Worm (Caenorhabditis elegans) whole organism, L1 larva: ENCODE data around the gene srg-41.

ENCODE experiments used
- Y116A8C.19 ChIP-seq: sonication (generic microtip); optimal IDR thresholded peaks from 2 replicates; lab custom pipeline; 2016; ENCODE audit warnings: missing compliant biosample characterization, missing genetic modification characterization, borderline replicate concordance
- aly-2 ChIP-seq: fragments of 150-350 bp; optimal IDR thresholded peaks from 2 replicates; lab custom pipeline; 2014; ENCODE audit warnings: missing biosample characterization, missing genetic modification characterization
- ceh-8 ChIP-seq: fragments of 200-800 bp; sonication (Bioruptor generic); optimal IDR thresholded peaks from 2 replicates; lab custom pipeline; 2018; ENCODE audit warnings: mild to moderate bottlenecking, missing genetic modification characterization, moderate library complexity, missing compliant biosample characterization
- ceh-82 ChIP-seq, 3 experiments: fragments of 150-350 bp in 1 of 3; sonication (generic microtip) in 2 of 3; optimal IDR thresholded peaks; 2 replicates each; lab custom pipeline; 2014 to 2017; ENCODE audit warnings: missing biosample characterization in 3 of 3, missing genetic modification characterization in 3 of 3
- ceh-88 ChIP-seq: fragments of 200-800 bp; sonication (Bioruptor generic); IDR thresholded peaks from 2 replicates; pipeline ENCODE4 v1.3.6; 2022; ENCODE audit warnings: missing genetic modification characterization, missing compliant biosample characterization
- ces-1 ChIP-seq: fragments of 150-350 bp; optimal IDR thresholded peaks from 2 replicates; lab custom pipeline; 2014; ENCODE audit warnings: missing biosample characterization, missing genetic modification reagents, missing genetic modification characterization
- dpl-1 ChIP-seq, 3 experiments: fragments of 150-350 bp in 2 of 3; sonication (generic microtip) in 1 of 3; optimal IDR thresholded peaks; 2 replicates each; lab custom pipeline; 2014 to 2017; ENCODE audit warnings: missing biosample characterization in 3 of 3, missing genetic modification characterization in 3 of 3, missing genetic modification reagents in 3 of 3
- efl-1 ChIP-seq, 4 experiments: fragments of 150-350 bp; optimal IDR thresholded peaks in 3 of 4; peaks in 1 of 4; 1 replicate in 1 of 4; 2 replicates in 3 of 4; lab custom pipeline; 2014; ENCODE audit warnings: missing biosample characterization in 2 of 4, missing genetic modification characterization in 2 of 4, missing genetic modification reagents in 2 of 4
- egl-13 ChIP-seq: sonication (generic microtip); optimal IDR thresholded peaks from 2 replicates; lab custom pipeline; 2016; ENCODE audit warnings: missing genotype, missing genetic modification reagents, missing genetic modification characterization, missing compliant biosample characterization
- elt-3 ChIP-seq, 6 experiments: fragments of 150-350 bp in 1 of 6; sonication (generic microtip); optimal IDR thresholded peaks; 2 replicates each; lab custom pipeline; 2017 to 2018; ENCODE audit warnings: missing biosample characterization in 6 of 6, missing genetic modification characterization in 6 of 6, inconsistent platforms in 1 of 6
- ets-5 ChIP-seq: fragments of 200-800 bp; sonication (Bioruptor generic); IDR thresholded peaks from 2 replicates; pipeline ENCODE4 v1.3.6; 2022; ENCODE audit warnings: missing genetic modification characterization, missing compliant biosample characterization
- fkh-10 ChIP-seq: sonication (generic microtip); optimal IDR thresholded peaks from 2 replicates; lab custom pipeline; 2017; ENCODE audit warnings: missing biosample characterization, missing genetic modification reagents, missing genetic modification characterization
- fkh-8 ChIP-seq: sonication (generic microtip); optimal IDR thresholded peaks from 2 replicates; lab custom pipeline; 2016; ENCODE audit warnings: mild to moderate bottlenecking, missing genetic modification characterization, missing compliant biosample characterization
- fos-1 ChIP-seq: fragments of 150-350 bp; optimal IDR thresholded peaks from 2 replicates; lab custom pipeline; 2014; ENCODE audit warnings: missing biosample characterization, missing genetic modification characterization
- isw-1 ChIP-seq: fragments of 200-800 bp; sonication (Bioruptor generic); IDR thresholded peaks from 2 replicates; pipeline ENCODE4 v1.3.6; 2022; ENCODE audit warnings: missing genetic modification characterization, missing compliant biosample characterization
- jun-1 ChIP-seq: fragments of 150-350 bp; optimal IDR thresholded peaks from 2 replicates; lab custom pipeline; 2014; ENCODE audit warnings: missing biosample characterization, missing genetic modification reagents, missing genetic modification characterization
- lin-14 ChIP-seq: fragments of 200-800 bp; sonication (Bioruptor generic); optimal IDR thresholded peaks from 2 replicates; lab custom pipeline; 2018; ENCODE audit warnings: mild to moderate bottlenecking, missing genetic modification characterization, moderate library complexity, missing compliant biosample characterization
- lin-35 ChIP-seq, 2 experiments: fragments of 150-350 bp; optimal IDR thresholded peaks; 2 replicates each; lab custom pipeline; 2014; ENCODE audit warnings: missing biosample characterization in 2 of 2, missing genetic modification characterization in 2 of 2, missing genetic modification reagents in 2 of 2
- lin-39 ChIP-seq: fragments of 150-350 bp; optimal IDR thresholded peaks from 2 replicates; lab custom pipeline; 2014; ENCODE audit warnings: missing biosample characterization, missing genetic modification reagents, missing genetic modification characterization
- lir-3 ChIP-seq: sonication (generic microtip); optimal IDR thresholded peaks from 2 replicates; lab custom pipeline; 2016; ENCODE audit warnings: mild to moderate bottlenecking, missing genetic modification characterization, moderate library complexity, missing compliant biosample characterization; ENCODE audit not compliant: poor library complexity
- mdl-1 ChIP-seq, 2 experiments: fragments of 150-350 bp; optimal IDR thresholded peaks; 2 replicates each; lab custom pipeline; 2014 to 2017; ENCODE audit warnings: missing biosample characterization in 2 of 2, missing genetic modification characterization in 2 of 2, inconsistent platforms in 1 of 2
- mef-2 ChIP-seq: fragments of 150-350 bp; optimal IDR thresholded peaks from 2 replicates; lab custom pipeline; 2014; ENCODE audit warnings: missing biosample characterization, missing genetic modification characterization
- nhr-12 ChIP-seq: sonication (generic microtip); optimal IDR thresholded peaks from 2 replicates; lab custom pipeline; 2017; ENCODE audit warnings: missing biosample characterization, missing genetic modification characterization
- nhr-19 ChIP-seq: fragments of 200-800 bp; sonication (Bioruptor generic); conservative IDR thresholded peaks from 2 replicates; pipeline ENCODE4 v1.3.6; 2022; ENCODE audit warnings: missing genetic modification characterization, missing compliant biosample characterization
- nhr-237 ChIP-seq: fragments of 150-350 bp; optimal IDR thresholded peaks from 2 replicates; lab custom pipeline; 2014; ENCODE audit warnings: missing biosample characterization, missing genetic modification characterization
- nhr-71 ChIP-seq: sonication (generic microtip); optimal IDR thresholded peaks from 2 replicates; lab custom pipeline; 2016; ENCODE audit warnings: mild to moderate bottlenecking, missing genetic modification characterization, moderate library complexity, missing compliant biosample characterization
- nhr-85 ChIP-seq: sonication (generic microtip); peaks from one replicate; lab custom pipeline; 2016; ENCODE audit warnings: missing genetic modification characterization, inconsistent platforms, missing compliant biosample characterization
- pqm-1 ChIP-seq: sonication (generic microtip); optimal IDR thresholded peaks from 3 replicates; lab custom pipeline; 2017; ENCODE audit warnings: missing biosample characterization, missing genetic modification characterization
- rnt-1 ChIP-seq: sonication (generic microtip); optimal IDR thresholded peaks from 2 replicates; lab custom pipeline; 2016; ENCODE audit warnings: mild to moderate bottlenecking, missing genetic modification characterization, moderate library complexity, missing compliant biosample characterization
- skn-1 ChIP-seq: fragments of 150-350 bp; optimal IDR thresholded peaks from 2 replicates; lab custom pipeline; 2014; ENCODE audit warnings: missing biosample characterization, missing genetic modification characterization
- snu-23 ChIP-seq: sonication (generic microtip); optimal IDR thresholded peaks from 2 replicates; lab custom pipeline; 2016; ENCODE audit warnings: missing genetic modification characterization, missing compliant biosample characterization
- sox-4 ChIP-seq: sonication (generic microtip); optimal IDR thresholded peaks from 2 replicates; lab custom pipeline; 2016; ENCODE audit warnings: missing genetic modification characterization, missing compliant biosample characterization
- sptf-1 ChIP-seq: fragments of 150-350 bp; optimal IDR thresholded peaks from 2 replicates; lab custom pipeline; 2014; ENCODE audit warnings: missing biosample characterization, missing genetic modification characterization
- unc-62 ChIP-seq: fragments of 150-350 bp; optimal IDR thresholded peaks from 2 replicates; lab custom pipeline; 2014; ENCODE audit warnings: missing biosample characterization, missing genetic modification reagents, missing genetic modification characterization
- unc-86 ChIP-seq: sonication (generic microtip); optimal IDR thresholded peaks from 2 replicates; lab custom pipeline; 2016; ENCODE audit warnings: missing genetic modification characterization, missing compliant biosample characterization
- unc-98 ChIP-seq: fragments of 200-800 bp; sonication (Bioruptor generic); IDR thresholded peaks from 2 replicates; pipeline ENCODE4 v1.3.6; 2022; ENCODE audit warnings: missing genetic modification characterization, missing compliant biosample characterization
- vab-15 ChIP-seq: sonication (generic microtip); optimal IDR thresholded peaks from 2 replicates; lab custom pipeline; 2017; ENCODE audit warnings: missing genotype, mild to moderate bottlenecking, missing genetic modification characterization, missing compliant biosample characterization
- ztf-4 ChIP-seq: fragments of 150-350 bp; optimal IDR thresholded peaks from 2 replicates; lab custom pipeline; 2014; ENCODE audit warnings: missing biosample characterization, missing genetic modification characterization

srg-41 gene

DNA sequence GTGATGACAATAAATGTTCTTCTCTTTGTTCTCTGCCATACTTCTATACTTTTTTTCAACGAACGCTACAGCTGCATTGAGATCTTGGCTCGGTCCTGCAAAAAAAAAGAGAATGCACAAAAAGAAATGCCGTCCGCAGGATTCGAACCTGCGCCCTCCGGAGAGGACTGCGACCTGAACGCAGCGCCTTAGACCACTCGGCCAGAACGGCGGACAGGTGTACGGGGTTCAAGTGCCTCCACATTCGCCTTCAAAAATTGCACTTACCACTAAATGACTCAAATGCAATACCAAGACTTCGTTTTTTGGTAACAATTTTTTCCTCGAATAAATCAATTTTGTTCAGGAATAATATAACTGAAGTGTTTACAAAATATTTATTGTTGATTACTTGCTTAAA is 13.0 kb upstream of the srg-41 start (continued):
- peak in 1 of 2 experiments; percentile 32 for TF ChIP-seq lin-35 (GFP tag; optimal IDR thresholded peaks at IDR 0.05; lab: Kevin White, UChicago)
- TF ChIP-seq snu-23 (GFP tag; lab: Kevin White, UChicago): peak; percentile 53
- TF ChIP-seq, all 84 proteins: peak for 12

DNA sequence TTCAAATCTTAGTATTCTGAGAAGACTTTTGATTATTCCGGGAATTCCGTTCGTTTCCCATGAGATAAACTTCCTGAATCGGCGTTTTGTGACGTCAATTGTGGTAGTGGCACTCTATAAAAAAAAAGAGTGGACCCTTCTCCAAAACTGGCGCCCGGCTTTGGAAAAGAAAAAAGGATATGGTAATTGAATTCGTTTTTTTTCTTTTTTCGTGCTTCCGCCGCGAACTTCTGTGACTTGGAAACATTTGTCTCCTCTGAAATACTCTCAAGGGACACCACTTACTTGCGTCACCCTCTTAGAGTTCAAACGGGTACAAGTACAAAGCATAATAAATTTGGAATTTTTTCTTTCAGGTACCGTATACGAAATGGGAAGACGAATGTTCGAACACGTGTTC is 11.0 kb upstream of the srg-41 start:
- TF ChIP-seq lin-14 (GFP tag; lab: Kevin White, UChicago) (peak; percentile 53), ets-5 (GFP tag; lab: Robert Waterston, UW) (no peak), ceh-82 (tag; optimal IDR thresholded peaks at IDR 0.05; lab: Kevin White, UChicago) (no peak), nhr-71 (tag; lab: Kevin White, UChicago) (peak; percentile 5), unc-62 (GFP tag; lab: Kevin White, UChicago) (no peak), unc-98 (no peak), fkh-10 (GFP tag; lab: Kevin White, UChicago) (peak; percentile 54), lir-3 (no peak), dpl-1 (GFP tag; optimal IDR thresholded peaks at IDR 0.05; lab: Kevin White, UChicago) (no peak), pqm-1 (tag; lab: Kevin White, UChicago) (no peak), mef-2 (tag; lab: Kevin White, UChicago) (no peak)

DNA sequence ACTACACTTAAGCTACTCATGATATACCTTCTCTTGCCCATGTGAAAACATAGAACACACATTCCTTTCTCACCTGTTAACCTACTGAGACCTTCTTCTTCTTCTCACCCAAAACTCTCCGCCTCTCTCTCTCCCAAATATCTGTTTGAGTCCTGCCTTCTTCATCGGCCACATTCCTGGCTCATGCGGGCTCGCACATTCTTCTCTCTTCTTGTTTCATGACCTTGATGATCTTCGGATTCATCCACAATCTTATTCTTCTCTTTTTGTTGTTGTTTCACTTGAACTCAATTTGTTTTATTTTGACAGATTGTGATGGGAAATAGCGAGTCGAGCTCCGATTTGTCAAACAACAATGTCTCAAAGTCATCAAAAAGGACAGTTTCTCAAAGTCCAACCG is 10.2 kb upstream of the srg-41 start, which contains the start of gene T19C4.5:
TSS of gene T19C4.5 (plus strand) at position 308 of the 400 bp plus-strand sequence.
- no peak for TF ChIP-seq aly-2 (tag; lab: Kevin White, UChicago)
- no peak for TF ChIP-seq nhr-85 (tag; lab: Kevin White, UChicago)
- TF ChIP-seq fos-1 (tag; lab: Kevin White, UChicago): no peak
- no peak for TF ChIP-seq Y116A8C.19 (tag; lab: Kevin White, UChicago)
- peak; percentile 8 for TF ChIP-seq rnt-1 (tag; lab: Kevin White, UChicago)
- no peak for TF ChIP-seq dpl-1 (GFP tag; optimal IDR thresholded peaks at IDR 0.05; lab: Kevin White, UChicago)
- peak; percentile 11 for TF ChIP-seq fkh-10 (GFP tag; lab: Kevin White, UChicago)
- no peak for TF ChIP-seq efl-1 (optimal IDR thresholded peaks at IDR 0.05; lab: Kevin White, UChicago)
- peak in 1 of 2 experiments; percentile 92 for TF ChIP-seq efl-1 (GFP tag; optimal IDR thresholded peaks at IDR 0.05 in 1 of 2; lab: Kevin White, UChicago)

DNA sequence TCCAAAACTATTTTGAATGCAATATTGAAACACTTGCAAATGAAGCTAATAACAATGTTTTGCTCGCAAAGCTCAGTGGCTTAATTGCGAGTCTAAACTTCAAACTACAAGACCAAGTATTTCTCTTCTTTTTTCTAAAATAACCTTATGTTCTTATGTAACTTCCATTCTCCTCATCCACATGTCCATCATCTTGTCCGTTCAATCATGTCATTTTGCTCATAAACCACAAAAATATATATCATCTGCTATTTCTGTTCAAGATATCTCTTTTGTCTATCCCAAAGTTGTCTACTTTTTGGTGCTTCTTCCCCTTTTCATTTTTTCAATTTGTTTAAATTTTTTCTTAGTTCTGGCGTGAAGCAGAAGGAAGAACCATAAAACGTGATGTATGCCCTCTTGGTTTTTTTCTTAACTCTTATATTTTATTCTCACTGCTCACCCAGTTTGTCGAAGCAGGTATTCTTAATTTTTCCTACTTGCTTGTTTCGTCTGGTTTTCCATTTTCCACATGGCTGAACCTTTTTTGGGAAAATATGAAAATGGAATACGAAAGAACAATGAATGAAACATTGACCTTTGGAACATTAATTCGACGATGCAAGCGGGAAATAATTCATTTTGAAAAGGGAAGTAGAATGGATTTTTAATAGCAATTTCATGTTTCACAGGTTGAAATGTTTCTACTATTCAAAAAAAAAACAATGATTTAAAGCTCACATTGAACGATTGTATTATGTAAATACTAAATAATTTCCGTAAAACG is 9.1 kb upstream of the srg-41 start:
- no peak for TF ChIP-seq egl-13 (tag; lab: Kevin White, UChicago)
- no peak for TF ChIP-seq nhr-85 (tag; lab: Kevin White, UChicago)
- no peak for TF ChIP-seq unc-62 (GFP tag; lab: Kevin White, UChicago)
- TF ChIP-seq jun-1: no peak
- TF ChIP-seq mdl-1 (tag; optimal IDR thresholded peaks at IDR 0.05; lab: Kevin White, UChicago): no peak
- TF ChIP-seq skn-1: no peak
- no peak for TF ChIP-seq unc-86 (tag; lab: Kevin White, UChicago)
- TF ChIP-seq fkh-10 (GFP tag; lab: Kevin White, UChicago): no peak
- TF ChIP-seq ztf-4 (tag; lab: Kevin White, UChicago): no peak
- no peak for TF ChIP-seq isw-1 (GFP tag; lab: Robert Waterston, UW)
- TF ChIP-seq sptf-1 (tag; lab: Kevin White, UChicago): no peak

DNA sequence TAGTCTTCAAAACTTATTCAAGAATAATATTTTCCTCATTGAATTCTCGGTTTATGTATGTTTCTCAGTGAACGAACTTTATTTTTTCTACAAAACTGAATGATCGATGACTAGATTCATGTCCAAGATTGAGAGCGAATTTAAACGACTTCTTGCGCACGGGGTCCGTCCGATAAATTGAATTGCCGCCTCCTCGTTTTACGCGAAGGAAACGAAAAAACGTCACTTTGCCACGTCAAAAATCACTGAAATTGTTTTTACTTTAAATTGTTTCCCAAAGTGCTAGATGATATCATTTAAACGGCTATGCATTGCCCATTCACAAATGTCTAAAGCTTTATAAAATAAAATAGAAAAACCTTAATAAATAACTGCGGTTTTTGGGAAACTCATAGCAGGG is 6.1 kb upstream of the srg-41 start:
- TF ChIP-seq elt-3 (tag; optimal IDR thresholded peaks at IDR 0.05; lab: Kevin White, UChicago): no peak
- TF ChIP-seq fkh-10 (GFP tag; lab: Kevin White, UChicago): peak; percentile 79
- TF ChIP-seq snu-23 (GFP tag; lab: Kevin White, UChicago): no peak

DNA sequence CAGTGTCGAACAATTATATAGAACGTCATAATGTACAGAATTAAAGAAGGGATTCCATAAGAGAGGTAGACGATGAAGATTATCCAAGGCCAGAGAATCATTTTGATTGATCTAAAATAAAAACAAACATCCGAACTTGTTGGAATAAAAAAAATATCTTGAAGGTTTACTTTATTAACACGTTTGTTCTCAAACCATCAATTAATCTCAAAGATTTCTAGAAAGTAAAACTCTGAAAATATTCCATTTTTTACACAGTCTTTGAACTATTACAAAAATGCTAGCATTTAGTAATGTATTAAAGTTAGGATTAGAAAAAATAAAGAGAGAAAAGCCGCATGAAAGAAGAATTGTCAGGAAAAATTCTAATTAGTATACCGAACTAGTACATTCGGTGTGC is 2.8 kb upstream of the srg-41 start, which contains the start of gene srg-40:
TSS of gene srg-40 (minus strand) at position 101 of the 400 bp plus-strand sequence.
- TF ChIP-seq ces-1 (GFP tag; lab: Kevin White, UChicago): no peak
- TF ChIP-seq lin-39 (tag; lab: Kevin White, UChicago): no peak
- TF ChIP-seq isw-1 (GFP tag; lab: Robert Waterston, UW): no peak
- TF ChIP-seq nhr-237 (tag; lab: Kevin White, UChicago): no peak
- no peak for TF ChIP-seq nhr-19 (GFP tag; lab: Robert Waterston, UW)
- TF ChIP-seq jun-1: no peak
- TF ChIP-seq nhr-71 (tag; lab: Kevin White, UChicago): no peak
- TF ChIP-seq lir-3: no peak
- TF ChIP-seq fkh-8 (tag; lab: Kevin White, UChicago): no peak
- TF ChIP-seq ceh-8 (GFP tag; lab: Kevin White, UChicago): no peak
- TF ChIP-seq ceh-88: no peak
- no peak for TF ChIP-seq nhr-85 (tag; lab: Kevin White, UChicago)
- no peak for TF ChIP-seq sox-4
- TF ChIP-seq ceh-82 (tag; optimal IDR thresholded peaks at IDR 0.05; lab: Kevin White, UChicago): no peak
- TF ChIP-seq vab-15 (tag; lab: Kevin White, UChicago): no peak
- no peak for TF ChIP-seq nhr-12 (tag; lab: Kevin White, UChicago)
